Worm (Caenorhabditis elegans) whole organism, mixed stage, embryonic: ENCODE measurements around the gene Y41D4A.7.

ENCODE experiments used
- M03D4.4 ChIP-seq: sonication (generic microtip); optimal IDR thresholded peaks from 2 replicates; lab custom pipeline; 2017; ENCODE audit warnings: mild to moderate bottlenecking, missing genetic modification characterization, missing compliant biosample characterization
- bed-3 ChIP-seq: fragments of 200-800 bp; sonication (Bioruptor generic); optimal IDR thresholded peaks from 3 replicates; lab custom pipeline; 2018; ENCODE audit warnings: mild to moderate bottlenecking, missing genetic modification characterization, moderate library complexity, missing compliant biosample characterization
- blmp-1 ChIP-seq: fragments of 150-350 bp; optimal IDR thresholded peaks from 2 replicates; lab custom pipeline; 2014; ENCODE audit warnings: missing biosample characterization, missing genetic modification characterization
- ceh-43 ChIP-seq: fragments of 200-800 bp; sonication (Bioruptor generic); optimal IDR thresholded peaks from 2 replicates; lab custom pipeline; 2018; ENCODE audit warnings: mild to moderate bottlenecking, missing genetic modification characterization, moderate library complexity, missing compliant biosample characterization
- ceh-83 ChIP-seq: fragments of 200-800 bp; sonication (Bioruptor generic); optimal IDR thresholded peaks from 2 replicates; lab custom pipeline; 2018; ENCODE audit warnings: mild to moderate bottlenecking, missing genetic modification characterization, missing compliant biosample characterization
- ces-1 ChIP-seq: fragments of 150-350 bp; optimal IDR thresholded peaks from 2 replicates; lab custom pipeline; 2014; ENCODE audit warnings: missing biosample characterization, missing genetic modification reagents, missing genetic modification characterization
- cnd-1 ChIP-seq: fragments of 200-800 bp; sonication (Bioruptor generic); optimal IDR thresholded peaks from 2 replicates; lab custom pipeline; 2018; ENCODE audit warnings: mild to moderate bottlenecking, missing genetic modification characterization, missing compliant biosample characterization
- drap-1 ChIP-seq: fragments of 200-800 bp; sonication (Bioruptor generic); optimal IDR thresholded peaks from 3 replicates; lab custom pipeline; 2018; ENCODE audit warnings: mild to moderate bottlenecking, missing genetic modification characterization, missing compliant biosample characterization
- elt-1 ChIP-seq: sonication (generic microtip); optimal IDR thresholded peaks from 2 replicates; lab custom pipeline; 2017; ENCODE audit warnings: missing genetic modification characterization, mild to moderate bottlenecking, missing compliant biosample characterization, antibody characterized with exemption, moderate library complexity, borderline replicate concordance; ENCODE audit not compliant: insufficient read depth
- elt-3 ChIP-seq: fragments of 150-350 bp; optimal IDR thresholded peaks from 2 replicates; lab custom pipeline; 2014; ENCODE audit warnings: missing biosample characterization, missing genetic modification characterization
- flh-1 ChIP-seq: fragments of 200-800 bp; sonication (Bioruptor generic); optimal IDR thresholded peaks from 2 replicates; lab custom pipeline; 2018; ENCODE audit warnings: mild to moderate bottlenecking, missing genetic modification characterization, moderate library complexity, missing compliant biosample characterization
- ham-2 ChIP-seq: fragments of 200-800 bp; sonication (Bioruptor generic); optimal IDR thresholded peaks from 2 replicates; lab custom pipeline; 2018; ENCODE audit warnings: mild to moderate bottlenecking, missing genetic modification characterization, missing compliant biosample characterization
- hlh-1 ChIP-seq: fragments of 150-350 bp; optimal IDR thresholded peaks from 2 replicates; lab custom pipeline; 2014; ENCODE audit warnings: missing biosample characterization, missing genetic modification reagents, missing genetic modification characterization
- lin-13 ChIP-seq: fragments of 150-350 bp; optimal IDR thresholded peaks from 2 replicates; lab custom pipeline; 2014; ENCODE audit warnings: missing biosample characterization, missing genetic modification characterization
- lin-32 ChIP-seq: fragments of 200-800 bp; sonication (Bioruptor generic); optimal IDR thresholded peaks from 2 replicates; lab custom pipeline; 2018; ENCODE audit warnings: mild to moderate bottlenecking, missing genetic modification characterization, missing compliant biosample characterization
- mab-5 ChIP-seq: fragments of 150-350 bp; optimal IDR thresholded peaks from 2 replicates; lab custom pipeline; 2014; ENCODE audit warnings: missing biosample characterization, missing genetic modification characterization
- mep-1 ChIP-seq: fragments of 150-350 bp; optimal IDR thresholded peaks from 2 replicates; lab custom pipeline; 2017; ENCODE audit warnings: missing biosample characterization, missing genetic modification reagents, missing genetic modification characterization, inconsistent platforms
- mls-2 ChIP-seq: sonication (generic microtip); optimal IDR thresholded peaks from 2 replicates; lab custom pipeline; 2016; ENCODE audit warnings: mild to moderate bottlenecking, missing genetic modification characterization, moderate library complexity, missing compliant biosample characterization
- nhr-12 ChIP-seq: fragments of 150-350 bp; optimal IDR thresholded peaks from 2 replicates; lab custom pipeline; 2014; ENCODE audit warnings: missing biosample characterization, missing genetic modification characterization
- nhr-2 ChIP-seq: fragments of 150-350 bp; optimal IDR thresholded peaks from 2 replicates; lab custom pipeline; 2014; ENCODE audit warnings: missing biosample characterization, missing genetic modification characterization
- nhr-28 ChIP-seq: fragments of 150-350 bp; optimal IDR thresholded peaks from 2 replicates; lab custom pipeline; 2014; ENCODE audit warnings: missing biosample characterization, missing genetic modification characterization
- nhr-76 ChIP-seq: sonication (generic microtip); optimal IDR thresholded peaks from 2 replicates; lab custom pipeline; 2017; ENCODE audit warnings: missing biosample characterization, missing genetic modification characterization
- pha-4 ChIP-seq: fragments of 150-350 bp; optimal IDR thresholded peaks from 2 replicates; lab custom pipeline; 2018; ENCODE audit warnings: missing biosample characterization, missing genetic modification reagents, missing genetic modification characterization
- snpc-4 ChIP-seq: fragments of 150-350 bp; optimal IDR thresholded peaks from 2 replicates; lab custom pipeline; 2014; ENCODE audit warnings: missing biosample characterization, missing genetic modification characterization
- sptf-1 ChIP-seq: sonication (generic microtip); optimal IDR thresholded peaks from 2 replicates; lab custom pipeline; 2017; ENCODE audit warnings: mild to moderate bottlenecking, missing genetic modification characterization, moderate library complexity, missing compliant biosample characterization
- unc-39 ChIP-seq: fragments of 150-350 bp; optimal IDR thresholded peaks from 2 replicates; lab custom pipeline; 2014; ENCODE audit warnings: missing biosample characterization, missing genetic modification characterization
- unc-62 ChIP-seq: fragments of 150-350 bp; optimal IDR thresholded peaks from 2 replicates; lab custom pipeline; 2014; ENCODE audit warnings: missing biosample characterization, missing genetic modification reagents, missing genetic modification characterization
- ztf-11 ChIP-seq: fragments of 150-350 bp; optimal IDR thresholded peaks from 2 replicates; lab custom pipeline; 2014; ENCODE audit warnings: missing biosample characterization, missing genetic modification characterization

Gene Y41D4A.7

DNA sequence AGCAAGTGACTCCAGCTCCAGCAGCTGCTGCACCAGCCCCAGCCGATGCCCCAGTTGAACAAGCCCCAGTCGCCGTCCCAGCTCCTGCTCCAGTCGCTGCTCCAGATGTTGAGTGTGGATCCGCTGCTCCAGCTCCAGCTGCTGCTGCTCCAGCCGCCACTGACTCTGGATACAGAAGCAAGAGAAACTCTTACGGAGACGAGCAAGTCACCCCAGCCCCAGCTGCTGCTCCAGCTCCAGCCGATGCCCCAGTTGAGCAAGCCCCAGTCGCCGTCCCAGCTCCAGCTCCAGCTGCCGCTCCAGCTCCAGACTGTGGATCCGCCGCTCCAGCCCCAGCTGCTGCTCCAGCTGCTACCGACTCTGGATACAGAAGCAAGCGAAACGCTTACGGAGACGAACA, 39.8 kb downstream of the Y41D4A.7 start:
- TF ChIP-seq unc-39, result no peak

DNA sequence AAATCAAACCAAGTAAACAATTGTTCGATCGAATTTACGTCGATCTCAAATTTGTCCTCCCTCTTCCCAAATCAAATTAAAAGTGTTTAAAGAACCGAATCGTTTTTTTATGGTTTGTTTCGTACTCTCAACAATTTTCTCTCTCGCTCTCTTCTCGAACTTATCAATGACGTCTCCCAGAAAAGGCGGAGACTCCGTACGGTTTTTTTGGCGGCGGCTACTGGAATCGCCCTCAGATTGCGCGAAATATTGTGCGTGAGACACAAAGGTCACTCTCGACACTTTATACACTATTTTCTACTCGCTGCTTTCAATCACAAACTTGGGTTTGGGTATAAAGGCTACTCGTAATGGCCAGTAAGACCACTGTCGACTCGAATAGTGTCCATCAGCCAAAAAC, 40.9 kb downstream of the Y41D4A.7 start, which contains the start of gene epic-2:
Gene epic-2, plus strand, starts transcription at position 317 of the 400 bp plus-strand sequence.
- TF ChIP-seq ceh-83 (GFP tag; lab: Kevin White, UChicago), result no peak

DNA sequence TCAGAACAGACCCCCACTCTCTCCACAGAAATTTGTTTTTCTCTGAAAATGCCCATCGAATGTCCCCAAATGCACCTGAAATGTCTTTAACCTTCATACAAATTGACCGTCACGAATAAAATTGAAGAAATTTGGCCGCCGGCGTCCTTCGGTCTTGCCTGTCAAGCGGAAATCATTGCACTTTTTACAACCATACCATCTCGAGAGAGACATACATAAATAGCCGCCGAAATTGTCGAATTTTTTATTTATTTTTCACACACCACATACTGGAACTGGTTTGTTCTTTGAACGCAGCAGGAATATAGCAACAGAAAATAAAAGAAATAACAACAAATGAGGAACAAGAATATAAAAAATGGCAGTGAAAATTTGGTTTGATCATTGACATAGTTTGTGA, 45.7 kb downstream of the Y41D4A.7 start:
- TF ChIP-seq mab-5, result no peak
- TF ChIP-seq lin-13, result no peak
- no peak for TF ChIP-seq bed-3 (GFP tag; lab: Kevin White, UChicago)
- no peak for TF ChIP-seq elt-3 (tag; lab: Kevin White, UChicago)
- no peak for TF ChIP-seq ham-2 (GFP tag; lab: Kevin White, UChicago)
- no peak for TF ChIP-seq ceh-83 (GFP tag; lab: Kevin White, UChicago)
- TF ChIP-seq M03D4.4 (tag; lab: Kevin White, UChicago), result no peak
- no peak for TF ChIP-seq blmp-1
- no peak for TF ChIP-seq drap-1 (GFP tag; lab: Kevin White, UChicago)
- no peak for TF ChIP-seq nhr-76 (tag; lab: Kevin White, UChicago)
- no peak for TF ChIP-seq mep-1 (tag; lab: Kevin White, UChicago)
- TF ChIP-seq flh-1 (GFP tag; lab: Kevin White, UChicago), result no peak
- no peak for TF ChIP-seq unc-62 (GFP tag; lab: Kevin White, UChicago)
- no peak for TF ChIP-seq sptf-1 (tag; lab: Kevin White, UChicago)
- no peak for TF ChIP-seq nhr-28 (tag; lab: Kevin White, UChicago)
- TF ChIP-seq hlh-1 (tag; lab: Kevin White, UChicago), result no peak
- no peak for TF ChIP-seq ztf-11 (tag; lab: Kevin White, UChicago)
- TF ChIP-seq ces-1 (GFP tag; lab: Kevin White, UChicago), result no peak
- no peak for TF ChIP-seq nhr-12 (tag; lab: Kevin White, UChicago)
- no peak for TF ChIP-seq snpc-4 (tag; lab: Kevin White, UChicago)

DNA sequence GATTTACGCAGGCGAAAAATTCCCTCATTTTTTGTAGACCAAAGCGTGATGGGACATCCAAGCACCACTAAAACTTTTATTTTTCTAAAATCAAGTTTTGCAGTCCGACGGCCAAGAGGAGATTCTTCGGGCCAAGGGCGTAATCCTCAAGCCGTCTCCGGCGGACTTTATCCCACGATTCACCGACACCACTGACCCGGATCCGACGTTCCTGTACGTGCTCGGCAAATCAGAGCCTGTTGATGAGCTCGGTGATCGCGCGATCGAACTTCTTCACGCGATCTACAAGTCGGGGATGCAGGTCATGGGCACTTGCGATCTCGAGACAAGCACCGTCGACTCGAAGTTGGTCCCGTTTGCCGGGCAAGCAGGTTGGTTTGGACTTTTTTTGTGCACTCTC, 47.8 kb downstream of the Y41D4A.7 start:
- TF ChIP-seq drap-1 (GFP tag; lab: Kevin White, UChicago) (no peak), pha-4 (tag; lab: Kevin White, UChicago) (no peak), elt-3 (tag; lab: Kevin White, UChicago) (no peak), mep-1 (tag; lab: Kevin White, UChicago) (no peak), lin-32 (GFP tag; lab: Kevin White, UChicago) (no peak), mab-5 (no peak), elt-1 (tag; lab: Kevin White, UChicago) (no peak), nhr-2 (tag; lab: Kevin White, UChicago) (no peak), unc-62 (GFP tag; lab: Kevin White, UChicago) (no peak), snpc-4 (tag; lab: Kevin White, UChicago) (no peak), flh-1 (GFP tag; lab: Kevin White, UChicago) (no peak), nhr-12 (tag; lab: Kevin White, UChicago) (no peak), ceh-43 (GFP tag; lab: Kevin White, UChicago) (no peak), sptf-1 (tag; lab: Kevin White, UChicago) (no peak), unc-39 (no peak)

DNA sequence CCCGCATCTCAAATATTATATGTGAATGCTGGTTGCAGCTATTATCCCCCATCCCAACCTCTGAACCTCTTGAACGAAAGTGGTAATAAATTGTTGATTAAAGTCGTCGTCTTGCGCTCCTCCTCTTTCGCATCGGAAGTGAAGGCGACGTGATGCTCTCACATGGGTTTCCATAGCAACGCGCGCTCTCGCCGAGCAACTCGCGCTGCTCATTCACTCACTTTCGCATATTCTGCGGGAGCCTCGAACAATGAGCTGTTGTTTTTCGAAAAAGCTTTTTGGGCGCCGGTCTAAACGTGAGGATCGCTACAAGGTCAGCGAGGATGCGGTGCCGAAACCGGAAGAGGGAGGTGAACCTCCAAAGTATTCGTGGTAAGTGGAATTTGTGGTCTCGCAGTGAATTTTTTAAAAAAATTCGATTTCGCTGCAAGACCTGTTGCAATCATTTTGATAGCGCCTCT, 50.3 kb downstream of the Y41D4A.7 start, which contains the start of gene rpi-2:
Gene rpi-2, plus strand, starts transcription at position 234 of the 461 bp plus-strand sequence.
- TF ChIP-seq mls-2 (tag; lab: Kevin White, UChicago), result no peak
- no peak for TF ChIP-seq ham-2 (GFP tag; lab: Kevin White, UChicago)

DNA sequence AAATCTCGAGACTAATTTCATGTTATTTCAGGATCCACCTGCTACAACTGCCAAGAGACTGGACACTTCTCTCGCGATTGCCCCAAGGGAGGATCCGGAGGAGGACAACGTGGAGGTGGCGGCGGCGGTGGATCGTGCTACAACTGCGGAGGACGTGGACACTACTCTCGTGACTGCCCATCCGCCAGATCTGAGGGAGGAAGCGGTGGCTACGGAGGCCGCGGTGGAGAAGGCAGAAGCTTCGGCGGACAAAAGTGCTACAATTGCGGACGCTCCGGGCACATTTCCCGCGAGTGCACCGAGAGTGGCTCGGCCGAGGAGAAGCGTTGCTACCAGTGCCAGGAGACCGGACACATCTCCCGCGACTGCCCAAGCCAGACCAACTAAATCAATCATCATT, 50.8 kb downstream of the Y41D4A.7 start:
- TF ChIP-seq ces-1 (GFP tag; lab: Kevin White, UChicago) (no peak), ceh-43 (GFP tag; lab: Kevin White, UChicago) (no peak), lin-13 (no peak), cnd-1 (tag; lab: Kevin White, UChicago) (no peak), ceh-83 (GFP tag; lab: Kevin White, UChicago) (no peak), snpc-4 (tag; lab: Kevin White, UChicago) (no peak), elt-1 (tag; lab: Kevin White, UChicago) (no peak), unc-62 (GFP tag; lab: Kevin White, UChicago) (no peak), drap-1 (GFP tag; lab: Kevin White, UChicago) (no peak), ztf-11 (tag; lab: Kevin White, UChicago) (no peak), flh-1 (GFP tag; lab: Kevin White, UChicago) (no peak), mep-1 (tag; lab: Kevin White, UChicago) (no peak), pha-4 (tag; lab: Kevin White, UChicago) (no peak)
